Fruit fly (Drosophila melanogaster) whole organism, embryonic: ENCODE results near the gene CG18596.

Source experiments
- Abd-B ChIP-seq: fragments of 200-800 bp; sonication (Bioruptor generic); optimal IDR thresholded peaks from 2 replicates; lab custom pipeline; 2018; ENCODE audit warnings: missing biosample characterization, mild to moderate bottlenecking, missing genetic modification characterization, moderate library complexity
- Asciz ChIP-seq: fragments of 200-800 bp; sonication (Bioruptor generic); optimal IDR thresholded peaks from 2 replicates; lab custom pipeline; 2017; ENCODE audit warnings: missing biosample characterization, mild to moderate bottlenecking, missing genetic modification characterization, missing genetic modification reagents
- B-H1 ChIP-seq: fragments of 200-800 bp; sonication (Bioruptor generic); IDR thresholded peaks from 3 replicates; pipeline ENCODE4 v1.3.6; 2022; ENCODE audit warnings: missing biosample characterization, missing genetic modification characterization
- BEAF-32 ChIP-seq: fragments of 200-800 bp; sonication (Bioruptor generic); optimal IDR thresholded peaks from 3 replicates; lab custom pipeline; 2017; ENCODE audit warnings: missing biosample characterization, missing genetic modification characterization, mild to moderate bottlenecking, moderate library complexity, missing genetic modification reagents
- CG1024 ChIP-seq: fragments of 200-800 bp; sonication (Bioruptor generic); IDR thresholded peaks from 2 replicates; pipeline ENCODE4 v1.3.6; 2022; ENCODE audit warnings: missing biosample characterization, missing genetic modification characterization
- CG10431 ChIP-seq: fragments of 200-800 bp; sonication (Bioruptor generic); optimal IDR thresholded peaks from 3 replicates; lab custom pipeline; 2018; ENCODE audit warnings: missing biosample characterization, mild to moderate bottlenecking, missing genetic modification characterization
- CG10654 ChIP-seq: fragments of 200-800 bp; sonication (Bioruptor generic); optimal IDR thresholded peaks from 2 replicates; lab custom pipeline; 2016; ENCODE audit warnings: missing biosample characterization, missing genetic modification characterization
- CG10979 ChIP-seq: fragments of 200-800 bp; sonication (Bioruptor generic); optimal IDR thresholded peaks from 2 replicates; lab custom pipeline; 2018; ENCODE audit warnings: missing biosample characterization, mild to moderate bottlenecking, missing genetic modification characterization, moderate library complexity
- CG11398 ChIP-seq: fragments of 200-800 bp; sonication (Bioruptor generic); optimal IDR thresholded peaks from 2 replicates; lab custom pipeline; 2016; ENCODE audit warnings: missing biosample characterization, missing genetic modification characterization
- CG11560 ChIP-seq: fragments of 200-800 bp; sonication (Bioruptor generic); IDR thresholded peaks from 3 replicates; pipeline ENCODE4 v1.3.6; 2022; ENCODE audit warnings: missing biosample characterization, missing genetic modification characterization
- CG12071 ChIP-seq: fragments of 200-800 bp; sonication (Bioruptor generic); optimal IDR thresholded peaks from 3 replicates; lab custom pipeline; 2018; ENCODE audit warnings: missing biosample characterization, mild to moderate bottlenecking, missing genetic modification characterization
- CG13624 ChIP-seq: fragments of 200-800 bp; sonication (Bioruptor generic); optimal IDR thresholded peaks from 2 replicates; lab custom pipeline; 2016; ENCODE audit warnings: missing biosample characterization, missing genetic modification characterization
- CG15514 ChIP-seq: fragments of 200-800 bp; sonication (Bioruptor generic); optimal IDR thresholded peaks from 3 replicates; lab custom pipeline; 2017; ENCODE audit warnings: missing biosample characterization, missing genetic modification characterization, mild to moderate bottlenecking, moderate library complexity, missing genetic modification reagents
- CG15601 ChIP-seq: fragments of 200-800 bp; sonication (Bioruptor generic); optimal IDR thresholded peaks from 3 replicates; lab custom pipeline; 2019; ENCODE audit warnings: missing biosample characterization, mild to moderate bottlenecking, missing genetic modification characterization, moderate library complexity
- CG16813 ChIP-seq: fragments of 200-800 bp; sonication (Bioruptor generic); IDR thresholded peaks from 3 replicates; pipeline ENCODE4 v1.3.6; 2022; ENCODE audit warnings: missing biosample characterization, missing genetic modification characterization; ENCODE audit not compliant: partially characterized antibody
- CG18476 ChIP-seq: fragments of 200-800 bp; sonication (Bioruptor generic); optimal IDR thresholded peaks from 2 replicates; lab custom pipeline; 2016; ENCODE audit warnings: missing biosample characterization, mild to moderate bottlenecking, missing genetic modification characterization
- CG2116 ChIP-seq: fragments of 200-800 bp; sonication (Bioruptor generic); optimal IDR thresholded peaks from 3 replicates; lab custom pipeline; 2018; ENCODE audit warnings: missing biosample characterization, mild to moderate bottlenecking, missing genetic modification characterization
- CG30020 ChIP-seq: fragments of 200-800 bp; optimal IDR thresholded peaks from 2 replicates; lab custom pipeline; 2019; ENCODE audit warnings: missing biosample characterization, mild to moderate bottlenecking, missing genetic modification characterization, moderate library complexity
- CG3838 ChIP-seq: fragments of 200-800 bp; sonication (Bioruptor generic); optimal IDR thresholded peaks from 3 replicates; lab custom pipeline; 2016; ENCODE audit warnings: missing biosample characterization, missing genetic modification characterization
- CG4617 ChIP-seq: fragments of 200-800 bp; sonication (Bioruptor generic); optimal IDR thresholded peaks from 3 replicates; lab custom pipeline; 2016; ENCODE audit warnings: missing biosample characterization, missing genetic modification characterization, borderline replicate concordance
- CG4730 ChIP-seq: fragments of 200-800 bp; sonication (Bioruptor generic); IDR thresholded peaks from 2 replicates; pipeline ENCODE4 v1.3.6; 2022; ENCODE audit warnings: missing biosample characterization, missing genetic modification characterization
- CG4820 ChIP-seq: fragments of 200-800 bp; sonication (Bioruptor generic); optimal IDR thresholded peaks from 3 replicates; lab custom pipeline; 2016; ENCODE audit warnings: missing biosample characterization, missing genetic modification characterization
- CG5245 ChIP-seq: fragments of 200-800 bp; sonication (Bioruptor generic); optimal IDR thresholded peaks from 3 replicates; lab custom pipeline; 2016; ENCODE audit warnings: missing biosample characterization, missing genetic modification characterization
- CG6175 ChIP-seq: fragments of 200-800 bp; sonication (Bioruptor generic); IDR thresholded peaks from 3 replicates; pipeline ENCODE4 v1.3.6; 2022; ENCODE audit warnings: missing biosample characterization, missing genetic modification characterization
- CG6689 ChIP-seq: fragments of 200-800 bp; sonication (Bioruptor generic); IDR thresholded peaks from 2 replicates; pipeline ENCODE4 v1.3.6; 2022; ENCODE audit warnings: missing biosample characterization, missing genetic modification characterization
- CG6765 ChIP-seq: fragments of 200-800 bp; sonication (Bioruptor generic); optimal IDR thresholded peaks from 3 replicates; lab custom pipeline; 2017; ENCODE audit warnings: missing biosample characterization, mild to moderate bottlenecking, missing genetic modification characterization
- CG8478 ChIP-seq: fragments of >200 bp; optimal IDR thresholded peaks from 2 replicates; lab custom pipeline; 2018
- CG9437 ChIP-seq: fragments of 200-800 bp; sonication (Bioruptor generic); optimal IDR thresholded peaks from 2 replicates; lab custom pipeline; 2018; ENCODE audit warnings: missing biosample characterization, mild to moderate bottlenecking, missing genetic modification characterization
- CG9817 ChIP-seq: fragments of 200-800 bp; sonication (Bioruptor generic); optimal IDR thresholded peaks from 2 replicates; lab custom pipeline; 2018; ENCODE audit warnings: missing biosample characterization, mild to moderate bottlenecking, missing genetic modification characterization, moderate library complexity
- Dek ChIP-seq: fragments of 200-800 bp; sonication (Bioruptor generic); optimal IDR thresholded peaks from 3 replicates; lab custom pipeline; 2019; ENCODE audit warnings: missing biosample characterization, mild to moderate bottlenecking, missing genetic modification characterization, moderate library complexity
- Dip3 ChIP-seq: fragments of 200-800 bp; sonication (Bioruptor generic); optimal IDR thresholded peaks from 3 replicates; lab custom pipeline; 2016; ENCODE audit warnings: missing biosample characterization, missing genetic modification characterization
- Doc3 ChIP-seq: fragments of 200-800 bp; sonication (Bioruptor generic); IDR thresholded peaks from 3 replicates; pipeline ENCODE4 v1.3.6; 2022; ENCODE audit warnings: missing biosample characterization, missing genetic modification characterization; ENCODE audit not compliant: partially characterized antibody
- ERR ChIP-seq: fragments of 200-800 bp; sonication (Bioruptor generic); optimal IDR thresholded peaks from 2 replicates; lab custom pipeline; 2016; ENCODE audit warnings: missing biosample characterization, missing genetic modification characterization
- Ets65A ChIP-seq: fragments of 200-800 bp; sonication (Bioruptor generic); peaks from one replicate; lab custom pipeline; 2016; ENCODE audit warnings: missing biosample characterization, missing genetic modification characterization
- Fer1 ChIP-seq: fragments of 200-800 bp; sonication (Bioruptor generic); optimal IDR thresholded peaks from 2 replicates; lab custom pipeline; 2017; ENCODE audit warnings: missing biosample characterization, mild to moderate bottlenecking, missing genetic modification characterization
- Gsc ChIP-seq: fragments of 200-800 bp; sonication (Bioruptor generic); IDR thresholded peaks from 2 replicates; pipeline ENCODE4 v1.3.6; 2022; ENCODE audit warnings: missing biosample characterization, missing genetic modification characterization
- H15 ChIP-seq: fragments of 200-800 bp; sonication (Bioruptor generic); IDR thresholded peaks from 3 replicates; pipeline ENCODE4 v1.3.6; 2022; ENCODE audit warnings: missing biosample characterization, missing genetic modification characterization
- H2.0 ChIP-seq: fragments of 200-800 bp; sonication (Bioruptor generic); IDR thresholded peaks from 2 replicates; pipeline ENCODE4 v1.3.6; 2022; ENCODE audit warnings: missing biosample characterization, missing genetic modification characterization
- Hr39 ChIP-seq: fragments of >200 bp; optimal IDR thresholded peaks from 2 replicates; lab custom pipeline; 2017
- Hr51 ChIP-seq, 2 experiments: fragments of 200-800 bp; sonication (Bioruptor generic); optimal IDR thresholded peaks; 2 replicates in 1 of 2; 3 replicates in 1 of 2; lab custom pipeline; 2016 to 2018; ENCODE audit warnings: missing biosample characterization in 2 of 2, missing genetic modification characterization in 2 of 2, mild to moderate bottlenecking in 1 of 2, moderate library complexity in 1 of 2
- Kr ChIP-seq: fragments of 200-800 bp; sonication (Bioruptor generic); optimal IDR thresholded peaks from 2 replicates; lab custom pipeline; 2017; ENCODE audit warnings: missing biosample characterization, mild to moderate bottlenecking, missing genetic modification characterization
- Vsx1 ChIP-seq: fragments of 200-800 bp; sonication (Bioruptor generic); optimal IDR thresholded peaks from 2 replicates; lab custom pipeline; 2017; ENCODE audit warnings: missing biosample characterization, mild to moderate bottlenecking, missing genetic modification characterization, missing genetic modification reagents
- al ChIP-seq: fragments of 200-800 bp; sonication (Bioruptor generic); IDR thresholded peaks from 2 replicates; pipeline ENCODE4 v1.3.6; 2022; ENCODE audit warnings: missing biosample characterization, missing genetic modification characterization
- gem ChIP-seq: fragments of 200-800 bp; sonication (Bioruptor generic); optimal IDR thresholded peaks from 2 replicates; lab custom pipeline; 2019; ENCODE audit warnings: missing biosample characterization, mild to moderate bottlenecking, missing genetic modification characterization, moderate library complexity
- hth ChIP-seq: fragments of >200 bp; optimal IDR thresholded peaks from 2 replicates; lab custom pipeline; 2017; ENCODE audit warnings: inconsistent platforms
- pan ChIP-seq, 4 experiments: fragments of >200 bp in 3 of 4; fragments of 200-800 bp in 1 of 4; sonication (Bioruptor generic) in 1 of 4; optimal IDR thresholded peaks in 3 of 4; IDR thresholded peaks in 1 of 4; 2 replicates each; pipeline versions ENCODE4 v1.3.6 to Lab custom; 2017 to 2022; ENCODE audit warnings: missing biosample characterization in 2 of 4, missing genetic modification characterization in 2 of 4, mixed read lengths in 1 of 4
- peb ChIP-seq: fragments of 200-800 bp; sonication (Bioruptor generic); IDR thresholded peaks from 2 replicates; pipeline ENCODE4 v1.3.6; 2022; ENCODE audit warnings: missing biosample characterization, missing genetic modification characterization
- pita ChIP-seq: fragments of 200-800 bp; sonication (Bioruptor generic); optimal IDR thresholded peaks from 2 replicates; lab custom pipeline; 2017; ENCODE audit warnings: missing biosample characterization, mild to moderate bottlenecking, missing genetic modification characterization
- sd ChIP-seq: fragments of 200-800 bp; sonication (Bioruptor generic); optimal IDR thresholded peaks from 3 replicates; lab custom pipeline; 2018; ENCODE audit warnings: missing biosample characterization, mild to moderate bottlenecking, missing genetic modification characterization, moderate library complexity
- toy ChIP-seq: fragments of 200-800 bp; sonication (Bioruptor generic); IDR thresholded peaks from 2 replicates; pipeline ENCODE4 v1.3.6; 2022; ENCODE audit warnings: missing biosample characterization, missing genetic modification characterization
- wdn ChIP-seq: fragments of 200-800 bp; sonication (Bioruptor generic); IDR thresholded peaks from 2 replicates; pipeline ENCODE4 v1.3.6; 2022; ENCODE audit warnings: missing biosample characterization, missing genetic modification characterization

Gene CG18596

dm6 chr3R:22368777-22369214 lies 6.9 kb upstream of the CG18596 start (continued):
- no peak for TF ChIP-seq Gsc (GFP tag; lab: Robert Waterston, UW)
- TF ChIP-seq CG4820 (GFP tag; lab: Kevin White, UChicago): no peak
- TF ChIP-seq CG9437: peak; percentile 60
- TF ChIP-seq Ets65A (GFP tag; lab: Kevin White, UChicago): peak; percentile 87
- TF ChIP-seq CG10654: peak; percentile 42
- TF ChIP-seq Vsx1 (GFP tag; lab: Kevin White, UChicago): no peak
- peak; percentile 60 for TF ChIP-seq CG9817
- no peak for TF ChIP-seq CG15601
- TF ChIP-seq CG12071 (GFP tag; lab: Kevin White, UChicago): peak; percentile 6
- no peak for TF ChIP-seq CG10431 (GFP tag; lab: Kevin White, UChicago)
- peak; percentile 14 for TF ChIP-seq CG2116 (GFP tag; lab: Kevin White, UChicago)
- TF ChIP-seq CG13624: peak; percentile 12
- peak; percentile 8 for TF ChIP-seq CG4617 (GFP tag; lab: Kevin White, UChicago)
- no peak for TF ChIP-seq CG6765
- TF ChIP-seq CG8478 (lab: Kevin White, UChicago): no peak
- TF ChIP-seq Asciz (GFP tag; lab: Kevin White, UChicago): peak; percentile 30
- TF ChIP-seq CG1024 (GFP tag; lab: Robert Waterston, UW): peak; percentile 49
- TF ChIP-seq CG18476 (GFP tag; lab: Kevin White, UChicago): peak; percentile 26
- peak; percentile 83 for TF ChIP-seq H2.0 (GFP tag; lab: Robert Waterston, UW)
- TF ChIP-seq Dek (tag; lab: Kevin White, UChicago): peak; percentile 49
- TF ChIP-seq CG15514 (GFP tag; lab: Kevin White, UChicago): peak; percentile 48
- TF ChIP-seq Kr (GFP tag; lab: Kevin White, UChicago): no peak
- no peak for TF ChIP-seq CG6175 (GFP tag; lab: Robert Waterston, UW)
- TF ChIP-seq Fer1 (GFP tag; lab: Kevin White, UChicago): peak; percentile 74
- peak; percentile 72 for TF ChIP-seq wdn
- TF ChIP-seq Dip3 (GFP tag; lab: Kevin White, UChicago): no peak
- peak; percentile 60; the same call in 1 of the 2 replicates for TF ChIP-seq al (GFP tag; lab: Robert Waterston, UW)
- TF ChIP-seq CG6689 (GFP tag; lab: Robert Waterston, UW): peak; percentile 80
- no peak for TF ChIP-seq CG16813
- peak; percentile 29; the same call in 1 of the 3 replicates for TF ChIP-seq H15 (GFP tag; lab: Robert Waterston, UW)
- no peak for TF ChIP-seq pita (GFP tag; lab: Kevin White, UChicago)
- TF ChIP-seq toy (GFP tag; lab: Robert Waterston, UW): 0 out of 2 replicates have a peak, but pooled peaks have one; percentile 51
- peak; percentile 6 for TF ChIP-seq CG30020 (tag; lab: Kevin White, UChicago)
- TF ChIP-seq sd (tag; lab: Kevin White, UChicago): no peak
- TF ChIP-seq hth (lab: Kevin White, UChicago): no peak
- no peak for TF ChIP-seq ERR (GFP tag; lab: Kevin White, UChicago)
- peak in 1 of 2 experiments; percentile 31 for TF ChIP-seq pan (optimal IDR thresholded peaks at IDR 0.05; lab: Kevin White, UChicago)
- peak in 1 of 2 experiments; percentile 82 for TF ChIP-seq pan (GFP tag; optimal IDR thresholded peaks at IDR 0.05 in 1 of 2, IDR thresholded peaks at IDR 0.05 in 1 of 2)
- TF ChIP-seq Hr39 (lab: Kevin White, UChicago): no peak
- no peak for TF ChIP-seq CG11398
- no peak for TF ChIP-seq CG3838
- TF ChIP-seq Doc3 (GFP tag; lab: Robert Waterston, UW): no peak
- peak; percentile 34 for TF ChIP-seq CG10979 (tag; lab: Kevin White, UChicago)
- TF ChIP-seq B-H1 (GFP tag; lab: Robert Waterston, UW): peak; percentile 42; the same call in 2 of the 3 replicates
- TF ChIP-seq Hr51 (GFP tag; optimal IDR thresholded peaks at IDR 0.05; lab: Kevin White, UChicago): peak; percentile 34 to 65
- peak; percentile 63 for TF ChIP-seq CG4730 (GFP tag; lab: Robert Waterston, UW)
- no peak for TF ChIP-seq BEAF-32
- peak; percentile 60; the same call in 2 of the 3 replicates for TF ChIP-seq CG11560 (tag; lab: Robert Waterston, UW)
- 0 out of 2 replicates have a peak, but pooled peaks have one; percentile 39 for TF ChIP-seq peb (GFP tag; lab: Robert Waterston, UW)
- peak; percentile 76 for TF ChIP-seq gem
- no peak for TF ChIP-seq Abd-B (GFP tag; lab: Kevin White, UChicago)
- TF ChIP-seq CG5245 (GFP tag; lab: Kevin White, UChicago): peak; percentile 32
